Fruit fly (Drosophila melanogaster) S2 (cell line): ENCODE measurements around the gene CG5404.

Experiments used
- CG8478 ChIP-seq: fragments of >200 bp; optimal IDR thresholded peaks from 2 replicates; lab custom pipeline; 2018
- CTCF ChIP-seq, 2 experiments: fragments of >200 bp; optimal IDR thresholded peaks; 2 replicates each; lab custom pipeline; 2018

The CG5404 gene

DNA sequence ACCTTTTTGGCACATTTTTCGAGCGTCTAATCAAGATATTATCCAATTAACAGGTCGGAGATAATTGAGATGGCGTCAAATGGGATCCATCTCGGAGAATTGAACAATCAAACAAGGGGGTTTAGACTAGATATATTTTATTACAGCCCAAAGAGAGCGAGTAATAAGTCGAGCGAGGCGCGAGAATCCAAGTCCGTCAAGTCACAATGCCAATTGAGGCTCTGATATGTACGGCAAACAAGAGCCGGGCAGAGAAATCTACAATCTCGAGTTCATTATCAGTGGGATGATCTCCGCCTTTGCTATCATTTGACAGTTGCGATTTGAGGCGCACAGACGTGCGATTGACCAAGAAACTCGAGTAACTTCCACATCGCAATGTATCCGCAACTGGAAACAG is at the start of gene CG5404:
CG5404 (plus strand) TSS at position 301 of the 400 bp plus-strand sequence.
- TF ChIP-seq CG8478 (lab: Kevin White, UChicago): no peak

- no peak for TF ChIP-seq CG8478 (lab: Kevin White, UChicago)
Observed at dm6 chr3R:15654870-15655269, 49.6 kb upstream of the CG5404 start.

- no peak for TF ChIP-seq CG8478 (lab: Kevin White, UChicago)
Observed at dm6 chr3R:15655415-15655814, 49.1 kb upstream of the CG5404 start.

- no peak for TF ChIP-seq CG8478 (lab: Kevin White, UChicago)
Observed at dm6 chr3R:15660460-15660859, 44.0 kb upstream of the CG5404 start.

DNA sequence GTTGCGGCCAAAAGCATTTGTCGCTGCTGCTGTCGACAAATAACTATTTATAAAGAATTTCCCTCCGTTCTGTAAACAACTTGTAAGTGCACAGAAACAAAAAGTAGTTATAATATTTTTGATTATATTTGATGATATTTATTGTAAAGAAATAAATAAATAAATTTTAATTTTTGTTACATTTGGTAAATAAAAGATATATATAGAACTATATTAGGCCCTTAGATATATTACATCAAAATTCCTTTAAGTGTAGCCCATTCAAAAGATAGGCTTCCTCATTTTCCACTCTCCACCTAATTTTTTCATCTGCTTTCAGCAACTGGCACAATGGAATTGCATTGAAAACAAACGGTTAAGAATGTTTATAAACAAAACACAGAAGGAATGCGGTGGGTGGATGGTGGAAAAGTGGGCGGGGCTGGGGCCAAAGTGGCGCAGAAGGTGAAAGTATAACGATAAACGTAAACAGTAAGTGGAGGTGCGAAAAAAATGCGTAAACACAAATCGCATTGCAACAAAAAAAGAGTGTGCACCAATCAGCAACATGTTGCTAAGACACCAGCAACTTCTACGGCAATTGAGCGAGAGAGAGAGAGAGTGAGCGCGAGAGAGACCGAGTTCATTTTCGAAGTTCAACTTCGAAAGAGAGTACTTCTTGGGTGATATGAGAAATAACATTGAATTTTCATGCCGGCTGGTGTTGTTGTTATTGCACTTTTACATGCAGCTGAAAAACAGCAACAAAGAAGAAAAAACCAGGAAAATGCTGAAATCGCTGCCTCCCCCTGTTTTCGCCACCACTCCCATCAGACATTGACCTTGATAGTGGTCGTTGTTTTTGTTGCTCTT is 39.9 kb upstream of the CG5404 start:
- TF ChIP-seq CTCF (optimal IDR thresholded peaks at IDR 0.05; lab: Kevin White, UChicago) (no peak), CG8478 (lab: Kevin White, UChicago) (no peak)

DNA sequence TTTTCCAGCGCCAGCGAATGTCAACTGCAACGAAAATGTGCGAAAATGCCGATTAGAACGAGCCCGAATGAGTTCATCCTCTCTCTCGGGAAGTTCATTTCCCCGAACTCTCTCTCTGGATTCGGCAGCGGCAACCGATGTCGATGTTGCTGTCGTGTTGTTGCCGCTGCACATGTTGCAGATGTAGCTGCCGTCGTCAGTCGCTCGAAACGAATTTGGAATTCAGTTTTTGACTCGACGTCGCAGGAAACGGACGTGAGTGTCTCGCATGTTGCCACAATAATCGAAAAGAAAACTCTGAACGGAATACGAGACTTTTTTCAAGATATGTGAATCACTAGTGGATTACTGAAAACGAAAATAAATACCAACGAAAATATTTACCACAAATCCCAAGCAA is 38.5 kb upstream of the CG5404 start, which contains the start of gene pxb:
pxb (plus strand) TSS at position 222 of the 400 bp plus-strand sequence.
- TF ChIP-seq CTCF (optimal IDR thresholded peaks at IDR 0.05; lab: Kevin White, UChicago) (no peak), CG8478 (lab: Kevin White, UChicago) (no peak)

dm6 chr3R:15666900-15667507 is 37.5 kb upstream of the CG5404 start:
- TF ChIP-seq CTCF (optimal IDR thresholded peaks at IDR 0.05; lab: Kevin White, UChicago) (no peak), CG8478 (lab: Kevin White, UChicago) (no peak)

- TF ChIP-seq CTCF (optimal IDR thresholded peaks at IDR 0.05; lab: Kevin White, UChicago) (no peak), CG8478 (lab: Kevin White, UChicago) (no peak)
Observed at dm6 chr3R:15668863-15669491, 35.5 kb upstream of the CG5404 start.

- TF ChIP-seq CTCF (optimal IDR thresholded peaks at IDR 0.05; lab: Kevin White, UChicago) (no peak), CG8478 (lab: Kevin White, UChicago) (no peak)
Observed at dm6 chr3R:15670559-15670958, 33.9 kb upstream of the CG5404 start.

dm6 chr3R:15672302-15672701 is 32.2 kb upstream of the CG5404 start:
- no peak for TF ChIP-seq CG8478 (lab: Kevin White, UChicago)

dm6 chr3R:15673248-15673647 is 31.2 kb upstream of the CG5404 start:
- TF ChIP-seq CTCF (optimal IDR thresholded peaks at IDR 0.05; lab: Kevin White, UChicago) (no peak), CG8478 (lab: Kevin White, UChicago) (no peak)

DNA sequence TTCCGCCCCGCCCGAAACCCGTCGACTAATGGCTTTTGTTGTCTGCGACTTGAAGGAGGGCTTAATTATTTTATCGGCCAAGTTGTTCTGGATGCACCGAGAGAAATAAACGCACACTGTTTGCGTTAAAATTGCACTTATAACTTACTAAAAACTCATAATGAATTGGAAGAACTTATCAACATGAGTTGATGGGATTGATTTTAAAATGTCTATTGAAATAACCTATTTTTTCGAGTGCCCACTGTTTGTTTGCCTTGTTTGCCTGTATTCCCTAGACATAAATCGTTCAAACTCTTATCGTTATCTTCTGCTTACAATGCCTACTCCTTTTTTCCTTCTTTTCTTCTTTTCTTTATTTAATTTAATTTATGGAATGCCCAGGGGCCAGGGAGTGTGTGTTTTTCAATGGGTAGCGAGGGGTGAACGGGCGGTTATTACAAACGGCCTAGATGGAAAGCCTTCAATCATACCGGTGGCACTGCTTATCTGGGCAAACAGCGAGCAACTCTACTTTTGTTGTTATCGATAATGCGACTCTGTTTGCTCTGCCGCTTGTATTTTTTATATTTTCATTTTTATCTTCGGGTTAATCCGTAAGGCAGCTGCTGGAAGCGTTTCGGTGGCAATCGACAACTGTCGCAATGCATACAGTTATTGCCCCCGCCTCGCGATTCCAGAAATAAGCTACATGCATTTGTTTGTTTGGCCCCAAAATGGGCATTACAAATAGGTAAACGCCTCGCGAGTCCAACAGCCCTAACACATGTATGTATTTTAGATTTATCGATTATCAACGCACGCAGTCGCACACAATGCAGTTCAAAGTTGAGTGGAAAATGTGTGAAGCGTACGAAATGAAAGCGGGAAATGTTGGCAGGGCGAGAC is 28.0 kb upstream of the CG5404 start:
- no peak for TF ChIP-seq CTCF (optimal IDR thresholded peaks at IDR 0.05; lab: Kevin White, UChicago)
- TF ChIP-seq CG8478 (lab: Kevin White, UChicago): no peak

DNA sequence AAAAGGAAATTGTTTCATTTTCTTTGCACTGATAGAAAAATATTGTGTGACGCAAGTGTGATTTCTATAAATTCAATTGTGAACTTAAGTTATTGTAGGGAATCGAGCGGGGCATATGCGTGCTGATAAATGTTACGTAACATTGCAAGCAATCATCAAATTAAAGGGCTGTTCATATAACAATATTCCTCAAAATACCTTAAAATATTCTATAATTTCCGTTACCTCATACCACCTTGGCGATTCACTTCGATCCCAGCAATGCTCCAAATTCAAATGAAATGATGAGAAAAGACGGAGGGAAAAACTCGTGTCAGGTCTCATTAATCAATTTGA is 27.4 kb upstream of the CG5404 start:
- TF ChIP-seq CG8478 (lab: Kevin White, UChicago): no peak
- TF ChIP-seq CTCF (optimal IDR thresholded peaks at IDR 0.05; lab: Kevin White, UChicago): no peak

- TF ChIP-seq CTCF (optimal IDR thresholded peaks at IDR 0.05; lab: Kevin White, UChicago) (no peak), CG8478 (lab: Kevin White, UChicago) (no peak)
Observed at dm6 chr3R:15677550-15677973, 26.9 kb upstream of the CG5404 start.
